Fruit fly (Drosophila melanogaster) whole organism, embryonic: ENCODE measurements around the gene Sc2.

Source experiments
- Blimp-1 ChIP-seq: fragments of 200-800 bp; sonication (Bioruptor generic); optimal IDR thresholded peaks from 3 replicates; lab custom pipeline; 2018; ENCODE audit warnings: missing biosample characterization, missing genetic modification characterization, mild to moderate bottlenecking, moderate library complexity, missing genetic modification reagents
- CG10147 ChIP-seq: fragments of 200-800 bp; sonication (Bioruptor generic); optimal IDR thresholded peaks from 2 replicates; lab custom pipeline; 2019; ENCODE audit warnings: missing biosample characterization, mild to moderate bottlenecking, missing genetic modification characterization, moderate library complexity
- CG10274 ChIP-seq: fragments of 200-800 bp; sonication (Bioruptor generic); optimal IDR thresholded peaks from 3 replicates; lab custom pipeline; 2017; ENCODE audit warnings: missing biosample characterization, mild to moderate bottlenecking, missing genetic modification characterization
- CG10979 ChIP-seq: fragments of 200-800 bp; sonication (Bioruptor generic); optimal IDR thresholded peaks from 2 replicates; lab custom pipeline; 2018; ENCODE audit warnings: missing biosample characterization, mild to moderate bottlenecking, missing genetic modification characterization, moderate library complexity
- CG11456 ChIP-seq: fragments of 200-800 bp; sonication (Bioruptor generic); IDR thresholded peaks from 3 replicates; pipeline ENCODE4 v1.3.6; 2022; ENCODE audit warnings: missing biosample characterization, missing genetic modification characterization
- CG12071 ChIP-seq: fragments of 200-800 bp; sonication (Bioruptor generic); optimal IDR thresholded peaks from 3 replicates; lab custom pipeline; 2018; ENCODE audit warnings: missing biosample characterization, mild to moderate bottlenecking, missing genetic modification characterization
- CG12155 ChIP-seq: fragments of 200-800 bp; sonication (Bioruptor generic); optimal IDR thresholded peaks from 3 replicates; lab custom pipeline; 2016; ENCODE audit warnings: missing biosample characterization, missing genetic modification characterization
- CG12659 ChIP-seq: fragments of 200-800 bp; sonication (Bioruptor generic); optimal IDR thresholded peaks from 3 replicates; lab custom pipeline; 2017; ENCODE audit warnings: mild to moderate bottlenecking, missing biosample characterization, missing genetic modification reagents, missing genetic modification characterization
- CG15073 ChIP-seq: fragments of 200-800 bp; sonication (Bioruptor generic); optimal IDR thresholded peaks from 2 replicates; lab custom pipeline; 2016; ENCODE audit warnings: missing biosample characterization, missing genetic modification characterization
- CG1603 ChIP-seq: fragments of 200-800 bp; sonication (Bioruptor generic); optimal IDR thresholded peaks from 2 replicates; lab custom pipeline; 2019; ENCODE audit warnings: missing biosample characterization, mild to moderate bottlenecking, missing genetic modification characterization, moderate library complexity
- CG2875 ChIP-seq: fragments of 200-800 bp; sonication (Bioruptor generic); optimal IDR thresholded peaks from 2 replicates; lab custom pipeline; 2017; ENCODE audit warnings: missing biosample characterization, mild to moderate bottlenecking, missing genetic modification characterization, missing genetic modification reagents
- CG30020 ChIP-seq: fragments of 200-800 bp; optimal IDR thresholded peaks from 2 replicates; lab custom pipeline; 2019; ENCODE audit warnings: missing biosample characterization, mild to moderate bottlenecking, missing genetic modification characterization, moderate library complexity
- CG30431 ChIP-seq: fragments of 200-800 bp; sonication (Bioruptor generic); optimal IDR thresholded peaks from 2 replicates; lab custom pipeline; 2017; ENCODE audit warnings: missing biosample characterization, missing genetic modification characterization
- CG32532 ChIP-seq: fragments of 200-800 bp; sonication (Bioruptor generic); IDR thresholded peaks from 2 replicates; pipeline ENCODE4 v1.3.6; 2022; ENCODE audit warnings: missing biosample characterization, missing genetic modification characterization
- CG4360 ChIP-seq: fragments of 200-800 bp; sonication (Bioruptor generic); IDR thresholded peaks from 2 replicates; pipeline ENCODE4 v1.3.6; 2022; ENCODE audit warnings: missing biosample characterization, missing genetic modification characterization
- CG4404 ChIP-seq: fragments of 200-800 bp; sonication (Bioruptor generic); IDR thresholded peaks from 2 replicates; pipeline ENCODE4 v1.3.6; 2022; ENCODE audit warnings: missing biosample characterization, missing genetic modification characterization
- CG5245 ChIP-seq: fragments of 200-800 bp; sonication (Bioruptor generic); optimal IDR thresholded peaks from 3 replicates; lab custom pipeline; 2016; ENCODE audit warnings: missing biosample characterization, missing genetic modification characterization
- CG8388 ChIP-seq: fragments of 200-800 bp; sonication (Bioruptor generic); optimal IDR thresholded peaks from 2 replicates; lab custom pipeline; 2019; ENCODE audit warnings: missing biosample characterization, mild to moderate bottlenecking, missing genetic modification characterization, moderate library complexity
- CG9215 ChIP-seq: fragments of 200-800 bp; sonication (Bioruptor generic); IDR thresholded peaks from 2 replicates; pipeline ENCODE4 v1.3.6; 2022; ENCODE audit warnings: missing biosample characterization, missing genetic modification characterization
- CG9609 ChIP-seq: fragments of 200-800 bp; sonication (Bioruptor generic); optimal IDR thresholded peaks from 3 replicates; lab custom pipeline; 2016; ENCODE audit warnings: missing biosample characterization, missing genetic modification characterization
- CHES-1-like ChIP-seq: fragments of 200-800 bp; sonication (Bioruptor generic); optimal IDR thresholded peaks from 2 replicates; lab custom pipeline; 2016; ENCODE audit warnings: missing biosample characterization, missing genetic modification characterization
- Dip3 ChIP-seq: fragments of 200-800 bp; sonication (Bioruptor generic); optimal IDR thresholded peaks from 3 replicates; lab custom pipeline; 2016; ENCODE audit warnings: missing biosample characterization, missing genetic modification characterization
- Doc3 ChIP-seq: fragments of 200-800 bp; sonication (Bioruptor generic); IDR thresholded peaks from 3 replicates; pipeline ENCODE4 v1.3.6; 2022; ENCODE audit warnings: missing biosample characterization, missing genetic modification characterization; ENCODE audit not compliant: partially characterized antibody
- E2f2 ChIP-seq: fragments of 200-800 bp; sonication (Bioruptor generic); IDR thresholded peaks from 2 replicates; pipeline ENCODE4 v1.3.6; 2022; ENCODE audit warnings: missing biosample characterization, missing genetic modification characterization
- ERR ChIP-seq: fragments of 200-800 bp; sonication (Bioruptor generic); optimal IDR thresholded peaks from 2 replicates; lab custom pipeline; 2016; ENCODE audit warnings: missing biosample characterization, missing genetic modification characterization
- Fer3 ChIP-seq: fragments of 200-800 bp; sonication (Bioruptor generic); optimal IDR thresholded peaks from 2 replicates; lab custom pipeline; 2018; ENCODE audit warnings: missing biosample characterization, mild to moderate bottlenecking, missing genetic modification characterization, moderate library complexity
- HLH3B ChIP-seq: fragments of 200-800 bp; sonication (Bioruptor generic); IDR thresholded peaks from 2 replicates; pipeline ENCODE4 v1.3.6; 2022; ENCODE audit warnings: missing biosample characterization, missing genetic modification characterization
- HmgD ChIP-seq: fragments of 200-800 bp; sonication (Bioruptor generic); optimal IDR thresholded peaks from 3 replicates; lab custom pipeline; 2016; ENCODE audit warnings: missing biosample characterization, missing genetic modification characterization
- Oli ChIP-seq: fragments of 200-800 bp; sonication (Bioruptor generic); optimal IDR thresholded peaks from 2 replicates; lab custom pipeline; 2018; ENCODE audit warnings: missing biosample characterization, mild to moderate bottlenecking, missing genetic modification characterization, moderate library complexity
- Sox102F ChIP-seq: fragments of 200-800 bp; sonication (Bioruptor generic); optimal IDR thresholded peaks from 2 replicates; lab custom pipeline; 2018; ENCODE audit warnings: missing biosample characterization, mild to moderate bottlenecking, missing genetic modification characterization, moderate library complexity
- abd-A ChIP-seq: fragments of 200-800 bp; sonication (Bioruptor generic); optimal IDR thresholded peaks from 3 replicates; lab custom pipeline; 2019; ENCODE audit warnings: missing biosample characterization, mild to moderate bottlenecking, missing genetic modification characterization, moderate library complexity
- bcd ChIP-seq: fragments of 200-800 bp; sonication (Bioruptor generic); optimal IDR thresholded peaks from 2 replicates; lab custom pipeline; 2017; ENCODE audit warnings: missing biosample characterization, mild to moderate bottlenecking, missing genetic modification characterization
- bsh ChIP-seq, 2 experiments: fragments of 200-800 bp; sonication (Bioruptor generic); optimal IDR thresholded peaks; 2 replicates each; lab custom pipeline; 2017 to 2018; ENCODE audit warnings: mild to moderate bottlenecking in 2 of 2, missing biosample characterization in 2 of 2, missing genetic modification characterization in 2 of 2, moderate library complexity in 1 of 2
- chm ChIP-seq: fragments of 200-800 bp; sonication (Bioruptor generic); IDR thresholded peaks from 2 replicates; pipeline ENCODE4 v1.3.6; 2022; ENCODE audit warnings: missing biosample characterization, missing genetic modification characterization
- crc ChIP-seq: fragments of 200-800 bp; sonication (Bioruptor generic); optimal IDR thresholded peaks from 2 replicates; lab custom pipeline; 2016; ENCODE audit warnings: missing biosample characterization, missing genetic modification characterization
- danr ChIP-seq: fragments of 200-800 bp; sonication (Bioruptor generic); IDR thresholded peaks from 2 replicates; pipeline ENCODE4 v1.3.6; 2022; ENCODE audit warnings: missing biosample characterization, missing genetic modification characterization
- dm ChIP-seq: fragments of 200-800 bp; sonication (Bioruptor generic); optimal IDR thresholded peaks from 3 replicates; lab custom pipeline; 2016; ENCODE audit warnings: missing biosample characterization, missing genetic modification characterization
- dmrt11E ChIP-seq: fragments of 200-800 bp; sonication (Bioruptor generic); optimal IDR thresholded peaks from 3 replicates; lab custom pipeline; 2018; ENCODE audit warnings: missing biosample characterization, mild to moderate bottlenecking, missing genetic modification characterization, moderate library complexity
- hb ChIP-seq: fragments of 200-800 bp; sonication (Bioruptor generic); IDR thresholded peaks from 3 replicates; pipeline ENCODE4 v1.3.6; 2022; ENCODE audit warnings: missing biosample characterization, missing genetic modification characterization; ENCODE audit not compliant: partially characterized antibody
- mam ChIP-seq: fragments of 200-800 bp; sonication (Bioruptor generic); optimal IDR thresholded peaks from 3 replicates; lab custom pipeline; 2016; ENCODE audit warnings: missing biosample characterization, missing genetic modification characterization
- pan ChIP-seq, 4 experiments: fragments of >200 bp in 3 of 4; fragments of 200-800 bp in 1 of 4; sonication (Bioruptor generic) in 1 of 4; optimal IDR thresholded peaks in 3 of 4; IDR thresholded peaks in 1 of 4; 2 replicates each; pipeline versions ENCODE4 v1.3.6 to Lab custom; 2017 to 2022; ENCODE audit warnings: missing biosample characterization in 2 of 4, missing genetic modification characterization in 2 of 4, mixed read lengths in 1 of 4
- peb ChIP-seq: fragments of 200-800 bp; sonication (Bioruptor generic); IDR thresholded peaks from 2 replicates; pipeline ENCODE4 v1.3.6; 2022; ENCODE audit warnings: missing biosample characterization, missing genetic modification characterization
- pnt ChIP-seq: fragments of 200-800 bp; sonication (Bioruptor generic); optimal IDR thresholded peaks from 3 replicates; lab custom pipeline; 2016; ENCODE audit warnings: missing biosample characterization, missing genetic modification characterization
- rib ChIP-seq: fragments of 200-800 bp; sonication (Bioruptor generic); IDR thresholded peaks from 2 replicates; pipeline ENCODE4 v1.3.6; 2022; ENCODE audit warnings: missing biosample characterization, missing genetic modification characterization
- sens ChIP-seq: fragments of 200-800 bp; sonication (Bioruptor generic); peaks from one replicate; lab custom pipeline; 2016; ENCODE audit warnings: missing biosample characterization, missing genetic modification characterization
- slbo ChIP-seq: fragments of 200-800 bp; sonication (Bioruptor generic); IDR thresholded peaks from 2 replicates; pipeline ENCODE4 v1.3.6; 2022; ENCODE audit warnings: missing biosample characterization, missing genetic modification characterization
- sna ChIP-seq: fragments of 200-800 bp; sonication (Bioruptor generic); IDR thresholded peaks from 2 replicates; pipeline ENCODE4 v1.3.6; 2022; ENCODE audit warnings: missing biosample characterization, missing genetic modification characterization; ENCODE audit not compliant: partially characterized antibody

Sc2 gene

DNA sequence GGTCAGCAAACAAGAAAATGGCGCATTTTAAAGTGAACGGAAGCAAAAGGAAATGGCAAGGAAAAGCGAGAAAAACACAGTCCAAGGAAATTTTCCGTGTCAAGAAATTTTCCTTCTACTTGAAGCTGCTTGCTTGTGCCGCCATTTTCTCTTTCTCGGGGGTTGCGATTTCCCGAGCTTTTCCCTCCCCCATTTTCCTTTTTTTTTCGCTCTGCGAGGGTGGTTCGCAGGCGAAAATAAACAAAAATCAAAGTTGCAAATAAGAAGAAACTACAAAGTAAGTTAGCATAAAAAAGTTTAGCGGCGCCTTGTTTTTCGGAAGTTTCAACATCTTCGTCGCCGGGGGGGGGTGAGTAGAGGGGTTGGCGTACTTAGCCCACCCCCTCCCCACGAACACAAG lies 15.9 kb upstream of the Sc2 start (continued):
- TF ChIP-seq bcd (GFP tag; lab: Kevin White, UChicago) = no peak
- no peak for TF ChIP-seq CG15073 (GFP tag; lab: Kevin White, UChicago)
- no peak for TF ChIP-seq Dip3
- TF ChIP-seq, all 482 proteins: peak for 5

DNA sequence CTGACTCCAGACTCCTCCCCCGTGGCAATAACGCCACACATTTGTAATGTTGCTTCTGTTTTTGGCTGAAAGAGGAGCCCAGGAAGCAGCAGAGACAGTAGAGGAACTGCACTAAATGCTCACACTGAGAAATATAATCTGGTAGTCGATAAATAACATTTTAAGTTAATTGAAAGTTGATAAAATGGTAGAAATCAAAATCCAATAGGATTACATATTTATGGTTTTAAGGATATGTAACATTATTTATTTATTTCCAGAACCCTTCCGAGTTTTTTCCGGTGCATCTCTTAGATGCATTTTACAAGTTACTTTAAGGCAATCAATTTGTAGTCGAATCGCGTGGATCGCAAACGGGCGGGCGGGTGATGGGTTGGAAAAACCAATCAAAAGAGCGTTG lies 12.4 kb upstream of the Sc2 start:
- TF ChIP-seq sens (peak; percentile 69), CG10274 (GFP tag; lab: Kevin White, UChicago) (no peak), CG1603 (tag; lab: Kevin White, UChicago) (peak; percentile 7), E2f2 (GFP tag; lab: Robert Waterston, UW) (no peak), dmrt11E (tag; lab: Kevin White, UChicago) (peak; percentile 27), CG12071 (no peak), CG12659 (GFP tag; lab: Kevin White, UChicago) (no peak), dm (GFP tag; lab: Kevin White, UChicago) (no peak)

DNA sequence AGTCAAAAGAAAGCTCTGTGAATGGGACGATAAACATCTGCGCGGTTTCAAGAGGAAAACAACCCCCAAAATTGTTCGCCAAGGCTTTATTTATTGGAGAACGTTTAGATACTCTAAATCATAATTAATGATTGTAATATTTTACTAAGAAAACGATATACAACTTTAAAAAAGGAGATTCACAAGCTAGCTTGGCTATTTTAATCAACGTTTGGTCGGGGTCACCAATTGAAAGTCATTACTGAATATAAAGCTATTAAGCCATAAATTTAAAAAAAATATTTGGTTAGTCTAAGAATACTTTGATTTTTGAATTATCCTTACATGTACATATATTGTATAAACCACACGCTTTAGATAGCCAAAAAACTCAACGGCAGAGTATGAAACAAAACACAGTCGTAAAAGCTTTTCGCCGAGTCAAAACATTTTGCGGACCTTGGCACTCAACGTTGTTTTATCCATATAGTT lies 11.1 kb upstream of the Sc2 start, which contains the start of gene Fie:
Fie (plus strand) TSS at position 421 of the 471 bp plus-strand sequence.
- TF ChIP-seq ERR (GFP tag; lab: Kevin White, UChicago) (no peak), Oli (tag; lab: Kevin White, UChicago) (peak; percentile 80), mam (GFP tag; lab: Kevin White, UChicago) (peak; percentile 43), HLH3B (GFP tag; lab: Robert Waterston, UW) (no peak), pan (optimal IDR thresholded peaks at IDR 0.05; lab: Kevin White, UChicago) (no peak), pan (GFP tag; optimal IDR thresholded peaks at IDR 0.05 in 1 of 2, IDR thresholded peaks at IDR 0.05 in 1 of 2) (peak in 1 of 2 experiments; percentile 41), CG9215 (GFP tag; lab: Robert Waterston, UW) (peak; percentile 43; the same call in 1 of the 2 replicates), slbo (GFP tag; lab: Robert Waterston, UW) (peak; percentile 65), crc (GFP tag; lab: Kevin White, UChicago) (no peak), CG4360 (GFP tag; lab: Robert Waterston, UW) (no peak), CG10979 (tag; lab: Kevin White, UChicago) (peak; percentile 44), pnt (GFP tag; lab: Kevin White, UChicago) (no peak), peb (GFP tag; lab: Robert Waterston, UW) (peak; percentile 8; the same call in 1 of the 2 replicates), CG10147 (GFP tag; lab: Kevin White, UChicago) (peak; percentile 82), CG30431 (GFP tag; lab: Kevin White, UChicago) (no peak), Blimp-1 (GFP tag; lab: Kevin White, UChicago) (peak; percentile 40), abd-A (tag; lab: Kevin White, UChicago) (peak; percentile 83), Fer3 (tag; lab: Kevin White, UChicago) (peak; percentile 63), danr (no peak), HmgD (GFP tag; lab: Kevin White, UChicago) (no peak), CG5245 (no peak), Sox102F (GFP tag; lab: Kevin White, UChicago) (peak; percentile 71), CG32532 (peak; percentile 63), rib (no peak), bsh (GFP tag; optimal IDR thresholded peaks at IDR 0.05; lab: Kevin White, UChicago) (peak in 1 of 2 experiments; percentile 45), CG9609 (GFP tag; lab: Kevin White, UChicago) (no peak), sna (no peak), chm (GFP tag; lab: Robert Waterston, UW) (no peak; the same call in 1 of the 2 replicates), CG2875 (peak; percentile 3), Doc3 (no peak), E2f2 (GFP tag; lab: Robert Waterston, UW) (peak; percentile 34), CG12155 (GFP tag; lab: Kevin White, UChicago) (peak; percentile 45), CG4404 (GFP tag; lab: Robert Waterston, UW) (no peak), CG10274 (GFP tag; lab: Kevin White, UChicago) (no peak), CHES-1-like (GFP tag; lab: Kevin White, UChicago) (peak; percentile 28), hb (GFP tag; lab: Robert Waterston, UW) (no peak), CG11456 (GFP tag; lab: Robert Waterston, UW) (no peak), CG8388 (GFP tag; lab: Kevin White, UChicago) (peak; percentile 40), CG30020 (tag; lab: Kevin White, UChicago) (no peak)
